Worm (Caenorhabditis elegans): ENCODE data around the gene ctbp-1.
A peak's percentile ranks its signal among the peaks of the same experiment; 100 is the strongest.

The ctbp-1 gene

ce11 chrX:5872153-5872552 lies 9.6 kb downstream of the ctbp-1 start:
- TF ChIP-seq R02D3.7 (tag; optimal IDR thresholded peaks at IDR 0.05) = no peak
- TF ChIP-seq unc-62 (GFP tag; optimal IDR thresholded peaks at IDR 0.05) = no peak
- TF ChIP-seq mdl-1 (tag; optimal IDR thresholded peaks at IDR 0.05) = no peak
- no peak for TF ChIP-seq mbf-1 (tag; optimal IDR thresholded peaks at IDR 0.05)
- TF ChIP-seq peb-1 (tag; optimal IDR thresholded peaks at IDR 0.05) = no peak
- no peak for TF ChIP-seq nhr-10 (tag; optimal IDR thresholded peaks at IDR 0.05)
- TF ChIP-seq nhr-11 (tag; optimal IDR thresholded peaks at IDR 0.05) = no peak

DNA sequence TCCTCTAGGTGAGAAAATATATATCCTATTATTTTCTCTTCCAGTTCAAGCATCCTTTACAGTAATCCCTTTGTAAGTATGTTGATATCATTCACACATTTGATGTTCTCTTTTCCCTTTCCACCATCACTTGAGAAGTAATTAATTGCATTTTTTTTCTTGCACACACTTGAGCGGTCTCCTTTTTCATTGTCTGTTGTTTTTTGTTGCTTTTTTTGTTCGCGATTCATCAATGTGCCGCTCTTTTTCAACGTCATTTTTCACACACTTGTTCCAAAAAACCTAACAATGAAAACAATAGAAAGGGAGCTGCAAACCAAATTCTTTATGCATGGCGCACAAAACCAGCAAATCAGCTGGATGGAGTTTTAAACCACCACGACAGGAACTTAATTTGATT lies 13.1 kb downstream of the ctbp-1 start, which contains the start of gene F49E10.4:
Gene F49E10.4 (plus strand): TSS at position 301 of the 400 bp plus-strand sequence.
- TF ChIP-seq nhr-6 (tag; optimal IDR thresholded peaks at IDR 0.05) (no peak), dmd-4 (tag; optimal IDR thresholded peaks at IDR 0.05) (no peak), snpc-4 (tag; optimal IDR thresholded peaks at IDR 0.05) (no peak), unc-55 (GFP tag; optimal IDR thresholded peaks at IDR 0.05) (peak; percentile 60), mab-5 (tag; optimal IDR thresholded peaks at IDR 0.05) (no peak)

- no peak for TF ChIP-seq nhr-21 (tag; optimal IDR thresholded peaks at IDR 0.05)
- TF ChIP-seq mbf-1 (tag; optimal IDR thresholded peaks at IDR 0.05) = no peak
- TF ChIP-seq lin-13 (GFP tag; optimal IDR thresholded peaks at IDR 0.05) = no peak
- TF ChIP-seq unc-62 (GFP tag; optimal IDR thresholded peaks at IDR 0.05) = no peak
- TF ChIP-seq nhr-77 (tag; optimal IDR thresholded peaks at IDR 0.05) = no peak
- TF ChIP-seq nhr-12 (tag; optimal IDR thresholded peaks at IDR 0.05) = no peak
- TF ChIP-seq lin-11 (tag; optimal IDR thresholded peaks at IDR 0.05) = no peak
- TF ChIP-seq F13H6.1 (tag; optimal IDR thresholded peaks at IDR 0.05) = no peak
- no peak for TF ChIP-seq nhr-23 (tag; optimal IDR thresholded peaks at IDR 0.05)
- no peak for TF ChIP-seq mab-5 (tag; optimal IDR thresholded peaks at IDR 0.05)
- no peak for TF ChIP-seq ztf-4 (tag; optimal IDR thresholded peaks at IDR 0.05)
- no peak for TF ChIP-seq egl-27 (tag; optimal IDR thresholded peaks at IDR 0.05)
- TF ChIP-seq mdl-1 (tag; optimal IDR thresholded peaks at IDR 0.05) = no peak
- TF ChIP-seq zag-1 (tag; optimal IDR thresholded peaks at IDR 0.05) = no peak
- no peak for TF ChIP-seq ZK546.5 (tag; optimal IDR thresholded peaks at IDR 0.05)
These were observed 14.5 kb downstream of the ctbp-1 start for ce11 chrX:5877039-5877438.

DNA sequence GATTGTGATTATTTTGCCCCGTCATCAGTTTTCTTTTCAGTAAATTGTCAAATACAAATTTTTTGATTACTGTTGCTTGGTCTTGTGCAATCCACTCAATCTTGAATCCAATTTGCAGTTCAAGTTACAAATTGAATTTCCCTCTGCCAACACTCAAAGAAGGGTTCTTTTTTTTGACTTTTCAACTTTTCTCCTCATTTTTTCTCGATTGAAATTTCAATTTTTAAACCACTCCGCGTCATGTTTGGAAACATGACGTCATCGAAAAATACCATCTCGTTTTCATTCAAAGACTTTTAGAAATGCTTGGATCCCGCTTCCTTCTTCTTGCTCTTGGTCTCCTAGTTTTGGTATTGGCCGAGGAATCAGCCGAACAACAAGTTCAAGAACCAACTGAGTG lies 23.1 kb downstream of the ctbp-1 start, which contains the start of gene flp-7:
Gene flp-7 (plus strand): TSS at position 301 of the 400 bp plus-strand sequence.
- TF ChIP-seq nhr-12 (tag; optimal IDR thresholded peaks at IDR 0.05) (no peak), unc-55 (GFP tag; optimal IDR thresholded peaks at IDR 0.05) (no peak), F13H6.1 (tag; optimal IDR thresholded peaks at IDR 0.05) (no peak), ZK546.5 (tag; optimal IDR thresholded peaks at IDR 0.05) (no peak), nhr-23 (tag; optimal IDR thresholded peaks at IDR 0.05) (no peak), nhr-237 (tag; optimal IDR thresholded peaks at IDR 0.05) (no peak), nhr-25 (tag; optimal IDR thresholded peaks at IDR 0.05) (no peak), dmd-4 (tag; optimal IDR thresholded peaks at IDR 0.05) (no peak)

- no peak for TF ChIP-seq ZK546.5 (tag; optimal IDR thresholded peaks at IDR 0.05)
- no peak for TF ChIP-seq unc-39 (tag; optimal IDR thresholded peaks at IDR 0.05)
- no peak for TF ChIP-seq fos-1 (tag; optimal IDR thresholded peaks at IDR 0.05)
- no peak for TF ChIP-seq ceh-16 (tag; optimal IDR thresholded peaks at IDR 0.05)
- TF ChIP-seq gmeb-1 (tag; optimal IDR thresholded peaks at IDR 0.05) = no peak
- no peak for TF ChIP-seq blmp-1 (tag; optimal IDR thresholded peaks at IDR 0.05; ENCODE audit: insufficient read depth)
- TF ChIP-seq zag-1 (tag; optimal IDR thresholded peaks at IDR 0.05) = no peak
- TF ChIP-seq nhr-23 (tag; optimal IDR thresholded peaks at IDR 0.05) = no peak
- no peak for TF ChIP-seq R02D3.7 (tag; optimal IDR thresholded peaks at IDR 0.05)
These were observed 27.6 kb downstream of the ctbp-1 start, which contains the start of gene F49E10.2 for ce11 chrX:5890080-5890479. TSS of gene F49E10.2 (plus strand) at chrX:5890380.

DNA sequence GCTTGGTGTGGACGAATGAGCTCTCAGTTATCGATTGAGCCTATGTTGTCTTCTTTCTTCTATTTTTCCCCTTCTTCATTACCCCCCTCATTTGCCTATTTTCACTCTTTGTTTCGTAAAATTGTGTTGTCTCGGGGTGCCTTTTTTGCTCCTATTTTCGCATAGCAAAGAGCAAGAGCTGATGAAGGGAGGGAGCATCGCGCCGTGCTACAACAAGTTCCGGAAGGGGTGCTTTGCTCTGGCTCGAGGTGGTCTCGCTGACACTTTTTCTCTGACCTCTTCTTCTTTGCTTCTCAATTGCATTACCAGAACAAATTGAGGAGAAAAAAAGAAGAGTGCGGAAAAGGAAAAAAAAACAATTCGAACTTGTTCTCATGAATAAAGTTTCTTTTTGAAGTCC lies 33.5 kb downstream of the ctbp-1 start:
- TF ChIP-seq mdl-1 (tag; optimal IDR thresholded peaks at IDR 0.05) (peak in 1 of 2 experiments; percentile 5), lin-11 (tag; optimal IDR thresholded peaks at IDR 0.05) (peak; percentile 12), C34F6.9 (tag; optimal IDR thresholded peaks at IDR 0.05) (peak; percentile 18), sma-9 (GFP tag; optimal IDR thresholded peaks at IDR 0.05) (peak; percentile 6), sma-9 (tag; optimal IDR thresholded peaks at IDR 0.05) (no peak), nhr-21 (tag; optimal IDR thresholded peaks at IDR 0.05) (no peak), unc-62 (GFP tag; optimal IDR thresholded peaks at IDR 0.05) (no peak), nhr-6 (tag; optimal IDR thresholded peaks at IDR 0.05) (peak; percentile 21), aly-2 (tag; optimal IDR thresholded peaks at IDR 0.05) (no peak), ceh-16 (tag; optimal IDR thresholded peaks at IDR 0.05) (no peak)

Measured in whole organism, L2 larva.